Fruit fly (Drosophila melanogaster): ENCODE measurements around the gene Uch-L5.

Uch-L5 gene

dm6 chr3L:9429665-9430607 is 46.8 kb downstream of the Uch-L5 start, which contains the start of the genes RpS17 and MTF-1 (continued):
- TF ChIP-seq repo (GFP tag; optimal IDR thresholded peaks at IDR 0.05): no peak
- TF ChIP-seq Mes4 (GFP tag; optimal IDR thresholded peaks at IDR 0.05): peak; percentile 78
- TF ChIP-seq CG8281 (tag; optimal IDR thresholded peaks at IDR 0.05): no peak
- TF ChIP-seq CG8089 (GFP tag; optimal IDR thresholded peaks at IDR 0.05): peak; percentile 22
- TF ChIP-seq Ssrp (tag; optimal IDR thresholded peaks at IDR 0.05): no peak
- TF ChIP-seq zfh1 (GFP tag; IDR thresholded peaks at IDR 0.05): peak; percentile 68; the same call in 2 of the 3 replicates
- TF ChIP-seq Dfd (GFP tag; optimal IDR thresholded peaks at IDR 0.05): no peak
- peak; percentile 64 for TF ChIP-seq CG2116 (GFP tag; optimal IDR thresholded peaks at IDR 0.05)
- TF ChIP-seq CG6683 (GFP tag; optimal IDR thresholded peaks at IDR 0.05): no peak
- 0 out of 2 replicates have a peak, but pooled peaks have one; percentile 11 for TF ChIP-seq wdn (GFP tag; IDR thresholded peaks at IDR 0.05)
- no peak for TF ChIP-seq croc (GFP tag; conservative IDR thresholded peaks at IDR 0.05)
- peak; percentile 60 for TF ChIP-seq unpg (GFP tag; optimal IDR thresholded peaks at IDR 0.05)
- TF ChIP-seq gem (tag; optimal IDR thresholded peaks at IDR 0.05): peak; percentile 35
- TF ChIP-seq grn (GFP tag; optimal IDR thresholded peaks at IDR 0.05): peak; percentile 91
- TF ChIP-seq chif (GFP tag; optimal IDR thresholded peaks at IDR 0.05): peak in 1 of 2 experiments; percentile 24
- TF ChIP-seq CG42726 (GFP tag; IDR thresholded peaks at IDR 0.05; ENCODE audit: partially characterized antibody): no peak
- no peak for TF ChIP-seq ara (GFP tag; IDR thresholded peaks at IDR 0.05)
- TF ChIP-seq MTF-1 (GFP tag; optimal IDR thresholded peaks at IDR 0.05; ENCODE audit: borderline replicate concordance): peak; percentile 93
- no peak for TF ChIP-seq ab (GFP tag; optimal IDR thresholded peaks at IDR 0.05)
- no peak for TF ChIP-seq vfl (GFP tag; optimal IDR thresholded peaks at IDR 0.05)
- peak; percentile 24 for TF ChIP-seq CG13123 (GFP tag; optimal IDR thresholded peaks at IDR 0.05)
- TF ChIP-seq CG7271 (tag; optimal IDR thresholded peaks at IDR 0.05): peak; percentile 60
- no peak for TF ChIP-seq al (GFP tag; IDR thresholded peaks at IDR 0.05)
- TF ChIP-seq MBD-R2 (GFP tag; IDR thresholded peaks at IDR 0.05): peak; percentile 43; the same call in 1 of the 2 replicates
- TF ChIP-seq Dll (GFP tag; IDR thresholded peaks at IDR 0.05; ENCODE audit: partially characterized antibody): peak; percentile 56; the same call in 1 of the 4 replicates
- peak; percentile 41 for TF ChIP-seq Xbp1 (GFP tag; optimal IDR thresholded peaks at IDR 0.05)
- TF ChIP-seq CG33213 (GFP tag; optimal IDR thresholded peaks at IDR 0.05): peak; percentile 57
- peak; percentile 78 for TF ChIP-seq CG17568 (GFP tag; optimal IDR thresholded peaks at IDR 0.05)
- peak; percentile 62 for TF ChIP-seq CG11398 (GFP tag; optimal IDR thresholded peaks at IDR 0.05)
- TF ChIP-seq yki (optimal IDR thresholded peaks at IDR 0.05): no peak
- no peak for TF ChIP-seq CG7786 (GFP tag; optimal IDR thresholded peaks at IDR 0.05)
- no peak for TF ChIP-seq CG8944 (GFP tag; optimal IDR thresholded peaks at IDR 0.05)
- TF ChIP-seq CG4360 (GFP tag; IDR thresholded peaks at IDR 0.05): peak; percentile 87
- no peak for TF ChIP-seq fd102C (GFP tag; optimal IDR thresholded peaks at IDR 0.05)
- peak in 1 of 2 experiments; percentile 57 for TF ChIP-seq Pdp1 (GFP tag; optimal IDR thresholded peaks at IDR 0.05)
- no peak for TF ChIP-seq sima (GFP tag; optimal IDR thresholded peaks at IDR 0.05)
- TF ChIP-seq CG4854 (GFP tag; optimal IDR thresholded peaks at IDR 0.05): no peak
- peak; percentile 52 for TF ChIP-seq CrebB (tag; optimal IDR thresholded peaks at IDR 0.05)
- no peak for TF ChIP-seq CG16813 (GFP tag; IDR thresholded peaks at IDR 0.05; ENCODE audit: partially characterized antibody)
- TF ChIP-seq aop (GFP tag; IDR thresholded peaks at IDR 0.05): no peak
- TF ChIP-seq Dip3 (GFP tag; optimal IDR thresholded peaks at IDR 0.05): peak; percentile 17
- no peak for TF ChIP-seq CG6654 (GFP tag; optimal IDR thresholded peaks at IDR 0.05)
- peak; percentile 34; the same call in 2 of the 3 replicates for TF ChIP-seq Dbx (GFP tag; IDR thresholded peaks at IDR 0.05)
- TF ChIP-seq ac (GFP tag; optimal IDR thresholded peaks at IDR 0.05): peak; percentile 40
- no peak for TF ChIP-seq Myb (GFP tag; optimal IDR thresholded peaks at IDR 0.05)
- TF ChIP-seq HmgD (GFP tag; optimal IDR thresholded peaks at IDR 0.05): no peak
- peak; percentile 58 for TF ChIP-seq CG13296 (GFP tag; optimal IDR thresholded peaks at IDR 0.05)
- no peak for TF ChIP-seq CG2889 (GFP tag; IDR thresholded peaks at IDR 0.05)
- TF ChIP-seq zf30C (GFP tag; optimal IDR thresholded peaks at IDR 0.05): peak; percentile 3
